Fruit fly (Drosophila melanogaster): Measurements from ENCODE around the gene Pkd2.

- TF ChIP-seq achi (GFP tag; optimal IDR thresholded peaks at IDR 0.05) (no peak), CG6854 (GFP tag; optimal IDR thresholded peaks at IDR 0.05) (no peak), lz (GFP tag; optimal IDR thresholded peaks at IDR 0.05) (no peak), Blimp-1 (GFP tag; optimal IDR thresholded peaks at IDR 0.05) (no peak), CG6792 (GFP tag; optimal IDR thresholded peaks at IDR 0.05) (no peak), esn (GFP tag; optimal IDR thresholded peaks at IDR 0.05) (no peak), Hr39 (GFP tag; optimal IDR thresholded peaks at IDR 0.05) (no peak), CG16779 (tag; optimal IDR thresholded peaks at IDR 0.05) (peak; percentile 8), dsx (GFP tag; optimal IDR thresholded peaks at IDR 0.05; ENCODE audit: poor library complexity, severe bottlenecking) (no peak), CG7368 (GFP tag; optimal IDR thresholded peaks at IDR 0.05) (no peak)
Measured at dm6 chr2L:12369612-12370011, 28.5 kb upstream of the Pkd2 start.
